Worm (Caenorhabditis elegans) whole organism, late embryonic: ENCODE measurements around the gene Y49F6B.8.

Experiments used
- C08G9.2 ChIP-seq: sonication (generic microtip); optimal IDR thresholded peaks from 2 replicates; lab custom pipeline; 2016; ENCODE audit warnings: mild to moderate bottlenecking, missing genetic modification characterization, moderate library complexity, missing compliant biosample characterization
- ceh-2 ChIP-seq: sonication (generic microtip); optimal IDR thresholded peaks from 2 replicates; lab custom pipeline; 2016; ENCODE audit warnings: missing genotype, missing genetic modification characterization, missing compliant biosample characterization
- gmeb-2 ChIP-seq: sonication (generic microtip); optimal IDR thresholded peaks from 2 replicates; lab custom pipeline; 2016; ENCODE audit warnings: missing genetic modification characterization, inconsistent platforms, missing compliant biosample characterization
- hlh-13 ChIP-seq: fragments of 200-800 bp; sonication (Bioruptor generic); optimal IDR thresholded peaks from 2 replicates; lab custom pipeline; 2018; ENCODE audit warnings: mild to moderate bottlenecking, missing genetic modification characterization, missing compliant biosample characterization
- lin-11 ChIP-seq: fragments of 200-800 bp; sonication (Bioruptor generic); optimal IDR thresholded peaks from 2 replicates; lab custom pipeline; 2018; ENCODE audit warnings: mild to moderate bottlenecking, missing genetic modification characterization, missing compliant biosample characterization
- madf-2 ChIP-seq: sonication (generic microtip); optimal IDR thresholded peaks from 2 replicates; lab custom pipeline; 2017; ENCODE audit warnings: missing genetic modification characterization, missing compliant biosample characterization
- mec-3 ChIP-seq: sonication (generic microtip); optimal IDR thresholded peaks from 2 replicates; lab custom pipeline; 2016; ENCODE audit warnings: borderline replicate concordance, missing genetic modification characterization, missing compliant biosample characterization
- nhr-11 ChIP-seq: fragments of 150-350 bp; optimal IDR thresholded peaks from 2 replicates; lab custom pipeline; 2014; ENCODE audit warnings: missing biosample characterization, missing genetic modification characterization
- pqm-1 ChIP-seq: sonication (generic microtip); optimal IDR thresholded peaks from 2 replicates; lab custom pipeline; 2016; ENCODE audit warnings: missing genetic modification characterization, missing compliant biosample characterization
- tbx-2 ChIP-seq: sonication (generic microtip); optimal IDR thresholded peaks from 2 replicates; lab custom pipeline; 2016; ENCODE audit warnings: missing genetic modification characterization, missing compliant biosample characterization
- unc-3 ChIP-seq, 2 experiments: fragments of 200-800 bp in 1 of 2; sonication (Bioruptor generic) in 1 of 2; sonication (generic microtip) in 1 of 2; conservative IDR thresholded peaks in 1 of 2; optimal IDR thresholded peaks in 1 of 2; 2 replicates each; pipeline versions ENCODE4 v1.3.6 to Lab custom; 2016 to 2022; ENCODE audit warnings: missing compliant biosample characterization in 2 of 2, missing genetic modification characterization in 2 of 2, missing genetic modification reagents in 1 of 2
- unc-55 ChIP-seq: sonication (generic microtip); optimal IDR thresholded peaks from 2 replicates; lab custom pipeline; 2017; ENCODE audit warnings: missing biosample characterization, missing genetic modification reagents, missing genetic modification characterization
- unc-86 ChIP-seq: sonication (generic microtip); optimal IDR thresholded peaks from 2 replicates; lab custom pipeline; 2016; ENCODE audit warnings: missing genetic modification characterization, missing compliant biosample characterization

- no peak for TF ChIP-seq mec-3 (tag; lab: Kevin White, UChicago)
- TF ChIP-seq ceh-2, result no peak
- no peak for TF ChIP-seq pqm-1 (tag; lab: Kevin White, UChicago)
- TF ChIP-seq C08G9.2 (tag; lab: Kevin White, UChicago), result no peak
- TF ChIP-seq unc-86 (tag; lab: Kevin White, UChicago), result no peak
- TF ChIP-seq unc-55 (GFP tag; lab: Kevin White, UChicago), result no peak
- no peak for TF ChIP-seq nhr-11
- TF ChIP-seq hlh-13 (GFP tag; lab: Kevin White, UChicago), result no peak
- TF ChIP-seq tbx-2 (tag; lab: Kevin White, UChicago), result no peak
- no peak for TF ChIP-seq madf-2 (tag; lab: Kevin White, UChicago)
- TF ChIP-seq lin-11 (tag; lab: Kevin White, UChicago), result no peak
- no peak for TF ChIP-seq gmeb-2 (tag; lab: Kevin White, UChicago)
- TF ChIP-seq unc-3 (GFP tag; conservative IDR thresholded peaks at IDR 0.05; lab: Robert Waterston, UW), result no peak
- no peak for TF ChIP-seq unc-3 (tag; optimal IDR thresholded peaks at IDR 0.05; lab: Kevin White, UChicago)
These were observed 17.9 kb upstream of the Y49F6B.8 start, which contains the start of gene Y49F6B.9 for ce11 chrII:3499386-3499785.
